Worm (Caenorhabditis elegans) whole organism, L1 larva: Measurements from ENCODE around the gene R04B3.3.

Experiments
- C04F5.9 ChIP-seq: sonication (generic microtip); optimal IDR thresholded peaks from 2 replicates; lab custom pipeline; 2016; ENCODE audit warnings: missing genetic modification characterization, missing compliant biosample characterization
- C16A3.4 ChIP-seq: fragments of 150-350 bp; optimal IDR thresholded peaks from 2 replicates; lab custom pipeline; 2014; ENCODE audit warnings: missing biosample characterization, missing genetic modification characterization
- F16B12.6 ChIP-seq: fragments of 150-350 bp; optimal IDR thresholded peaks from 2 replicates; lab custom pipeline; 2014; ENCODE audit warnings: missing biosample characterization, missing genetic modification characterization
- blmp-1 ChIP-seq: fragments of 150-350 bp; optimal IDR thresholded peaks from 2 replicates; lab custom pipeline; 2014; ENCODE audit warnings: missing biosample characterization, missing genetic modification characterization
- dsc-1 ChIP-seq: sonication (generic microtip); optimal IDR thresholded peaks from 2 replicates; lab custom pipeline; 2016; ENCODE audit warnings: mild to moderate bottlenecking, missing genetic modification characterization, missing compliant biosample characterization
- efl-1 ChIP-seq, 4 experiments: fragments of 150-350 bp; optimal IDR thresholded peaks in 3 of 4; peaks in 1 of 4; 1 replicate in 1 of 4; 2 replicates in 3 of 4; lab custom pipeline; 2014; ENCODE audit warnings: missing biosample characterization in 2 of 4, missing genetic modification characterization in 2 of 4, missing genetic modification reagents in 2 of 4
- egl-13 ChIP-seq: sonication (generic microtip); optimal IDR thresholded peaks from 2 replicates; lab custom pipeline; 2016; ENCODE audit warnings: missing genotype, missing genetic modification reagents, missing genetic modification characterization, missing compliant biosample characterization
- elt-2 ChIP-seq: sonication (generic microtip); optimal IDR thresholded peaks from 2 replicates; lab custom pipeline; 2016; ENCODE audit warnings: missing genetic modification characterization, mild to moderate bottlenecking, inconsistent platforms, missing compliant biosample characterization, missing genetic modification reagents
- elt-3 ChIP-seq, 6 experiments: fragments of 150-350 bp in 1 of 6; sonication (generic microtip); optimal IDR thresholded peaks; 2 replicates each; lab custom pipeline; 2017 to 2018; ENCODE audit warnings: missing biosample characterization in 6 of 6, missing genetic modification characterization in 6 of 6, inconsistent platforms in 1 of 6
- fos-1 ChIP-seq: fragments of 150-350 bp; optimal IDR thresholded peaks from 2 replicates; lab custom pipeline; 2014; ENCODE audit warnings: missing biosample characterization, missing genetic modification characterization
- lin-14 ChIP-seq: fragments of 200-800 bp; sonication (Bioruptor generic); optimal IDR thresholded peaks from 2 replicates; lab custom pipeline; 2018; ENCODE audit warnings: mild to moderate bottlenecking, missing genetic modification characterization, moderate library complexity, missing compliant biosample characterization
- lin-35 ChIP-seq, 2 experiments: fragments of 150-350 bp; optimal IDR thresholded peaks; 2 replicates each; lab custom pipeline; 2014; ENCODE audit warnings: missing biosample characterization in 2 of 2, missing genetic modification characterization in 2 of 2, missing genetic modification reagents in 2 of 2
- mep-1 ChIP-seq: fragments of 150-350 bp; optimal IDR thresholded peaks from 2 replicates; lab custom pipeline; 2014; ENCODE audit warnings: missing biosample characterization, missing genetic modification characterization
- nhr-20 ChIP-seq: sonication (generic microtip); optimal IDR thresholded peaks from 2 replicates; lab custom pipeline; 2016; ENCODE audit warnings: mild to moderate bottlenecking, missing genetic modification characterization, missing compliant biosample characterization
- nhr-84 ChIP-seq: sonication (generic microtip); optimal IDR thresholded peaks from 2 replicates; lab custom pipeline; 2017; ENCODE audit warnings: missing biosample characterization, missing genetic modification characterization
- nhr-85 ChIP-seq: sonication (generic microtip); peaks from one replicate; lab custom pipeline; 2016; ENCODE audit warnings: missing genetic modification characterization, inconsistent platforms, missing compliant biosample characterization
- nhr-90 ChIP-seq: sonication (generic microtip); optimal IDR thresholded peaks from 2 replicates; lab custom pipeline; 2016; ENCODE audit warnings: mild to moderate bottlenecking, missing genetic modification characterization, missing compliant biosample characterization; ENCODE audit not compliant: poor library complexity
- skn-1 ChIP-seq: fragments of 150-350 bp; optimal IDR thresholded peaks from 2 replicates; lab custom pipeline; 2014; ENCODE audit warnings: missing biosample characterization, missing genetic modification characterization
- snpc-4 ChIP-seq: fragments of 150-350 bp; optimal IDR thresholded peaks from 2 replicates; lab custom pipeline; 2014; ENCODE audit warnings: missing biosample characterization, missing genetic modification characterization
- sox-4 ChIP-seq: sonication (generic microtip); optimal IDR thresholded peaks from 2 replicates; lab custom pipeline; 2016; ENCODE audit warnings: missing genetic modification characterization, missing compliant biosample characterization
- swsn-7 ChIP-seq: sonication (generic microtip); optimal IDR thresholded peaks from 2 replicates; lab custom pipeline; 2016; ENCODE audit warnings: missing genetic modification characterization, missing compliant biosample characterization
- tbx-2 ChIP-seq: sonication (generic microtip); optimal IDR thresholded peaks from 2 replicates; lab custom pipeline; 2016; ENCODE audit warnings: missing genetic modification characterization, missing compliant biosample characterization
- unc-86 ChIP-seq: sonication (generic microtip); optimal IDR thresholded peaks from 2 replicates; lab custom pipeline; 2016; ENCODE audit warnings: missing genetic modification characterization, missing compliant biosample characterization
- unc-98 ChIP-seq: fragments of 200-800 bp; sonication (Bioruptor generic); IDR thresholded peaks from 2 replicates; pipeline ENCODE4 v1.3.6; 2022; ENCODE audit warnings: missing genetic modification characterization, missing compliant biosample characterization
- vab-15 ChIP-seq: sonication (generic microtip); optimal IDR thresholded peaks from 2 replicates; lab custom pipeline; 2017; ENCODE audit warnings: missing genotype, mild to moderate bottlenecking, missing genetic modification characterization, missing compliant biosample characterization
- xbp-1 ChIP-seq: sonication (generic microtip); optimal IDR thresholded peaks from 2 replicates; lab custom pipeline; 2016; ENCODE audit warnings: missing genetic modification characterization, missing compliant biosample characterization
- ztf-11 ChIP-seq, 2 experiments: sonication (generic microtip); optimal IDR thresholded peaks; 2 replicates each; lab custom pipeline; 2016 to 2017; ENCODE audit warnings: missing genetic modification characterization in 2 of 2, missing biosample characterization in 1 of 2, missing compliant biosample characterization in 1 of 2

The R04B3.3 gene

DNA sequence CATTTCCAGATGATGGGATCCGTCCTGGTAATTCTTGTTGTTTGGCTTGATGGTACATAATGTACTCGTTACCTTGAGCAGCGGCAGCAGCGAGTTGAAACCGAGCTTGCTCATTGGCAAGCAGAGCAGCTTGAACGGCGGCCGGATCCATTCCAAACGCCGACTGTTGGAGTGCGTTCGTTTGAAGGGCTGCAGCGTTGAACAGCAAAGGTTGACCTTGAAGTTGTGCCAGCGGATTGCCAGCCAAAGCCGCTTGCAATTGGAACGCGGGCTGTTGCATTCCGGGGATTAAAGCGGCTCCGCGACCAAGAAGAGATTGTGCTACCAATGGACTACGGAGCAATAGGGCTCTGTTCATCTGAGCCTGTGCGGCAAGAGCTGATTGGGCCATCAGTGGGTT, 29.6 kb downstream of the R04B3.3 start:
- TF ChIP-seq ztf-11 (tag; optimal IDR thresholded peaks at IDR 0.05; lab: Kevin White, UChicago) = no peak
- TF ChIP-seq efl-1 (optimal IDR thresholded peaks at IDR 0.05; lab: Kevin White, UChicago) = no peak
- peak in 1 of 2 experiments; percentile 12 for TF ChIP-seq efl-1 (GFP tag; optimal IDR thresholded peaks at IDR 0.05 in 1 of 2; lab: Kevin White, UChicago)
- TF ChIP-seq snpc-4 (tag; lab: Kevin White, UChicago) = no peak

DNA sequence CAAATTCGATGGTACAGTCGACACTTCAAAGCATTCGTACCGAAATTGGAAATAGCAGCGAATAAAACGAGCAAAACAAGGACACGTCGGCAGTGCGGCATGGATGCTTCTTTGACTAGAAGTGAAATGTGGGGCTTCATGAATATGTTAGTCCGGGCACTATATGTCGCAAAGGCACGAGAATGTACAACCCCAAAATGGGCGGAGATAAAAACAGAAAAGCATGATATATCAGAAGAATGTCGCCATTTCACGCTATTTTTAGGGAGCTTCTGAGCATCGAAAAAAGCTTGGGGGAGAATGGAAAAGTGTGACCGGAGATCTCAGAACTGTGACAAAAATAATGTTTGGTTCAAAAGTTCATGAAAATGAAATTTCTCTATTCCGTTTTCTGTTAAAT, 32.5 kb downstream of the R04B3.3 start, which contains the start of gene T07D1.3:
Gene T07D1.3, minus strand, starts transcription at position 101 of the 400 bp plus-strand sequence.
- TF ChIP-seq vab-15 (tag; lab: Kevin White, UChicago) (no peak), F16B12.6 (tag; lab: Kevin White, UChicago) (no peak), fos-1 (tag; lab: Kevin White, UChicago) (no peak)

- peak; percentile 53 for TF ChIP-seq unc-86 (tag; lab: Kevin White, UChicago)
- no peak for TF ChIP-seq swsn-7
- TF ChIP-seq nhr-85 (tag; lab: Kevin White, UChicago) = no peak
- no peak for TF ChIP-seq egl-13
- TF ChIP-seq elt-2 (tag; lab: Kevin White, UChicago) = no peak
- TF ChIP-seq mep-1 (tag; lab: Kevin White, UChicago) = no peak
- TF ChIP-seq elt-3 (tag; optimal IDR thresholded peaks at IDR 0.05; lab: Kevin White, UChicago) = no peak
These were observed 34.6 kb downstream of the R04B3.3 start for ce11 chrX:2441163-2441562.

DNA sequence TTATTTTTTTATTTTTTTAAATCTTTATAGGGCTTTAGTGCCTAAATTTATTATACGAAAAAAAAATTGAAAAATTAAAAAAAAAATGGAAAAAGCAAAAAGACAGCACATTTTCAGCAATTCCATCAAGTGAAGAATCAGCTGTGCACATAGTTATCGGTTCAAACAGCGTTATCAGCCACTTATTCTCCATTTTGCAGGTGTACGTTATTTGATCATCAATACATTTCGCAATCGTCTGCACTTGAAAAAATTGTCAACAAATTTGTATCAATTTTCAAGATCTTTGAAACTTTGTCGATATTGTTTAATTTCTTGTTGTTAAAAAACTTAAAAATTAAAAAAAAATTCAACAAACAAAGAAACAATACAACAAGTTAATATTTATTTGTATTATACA, 36.0 kb downstream of the R04B3.3 start:
- TF ChIP-seq unc-98 = no peak
- TF ChIP-seq sox-4 = no peak
- no peak for TF ChIP-seq nhr-90 (tag; lab: Kevin White, UChicago)
- TF ChIP-seq C04F5.9 = no peak
- no peak for TF ChIP-seq nhr-84 (tag; lab: Kevin White, UChicago)
- TF ChIP-seq efl-1 (optimal IDR thresholded peaks at IDR 0.05; lab: Kevin White, UChicago) = no peak
- TF ChIP-seq efl-1 (GFP tag; optimal IDR thresholded peaks at IDR 0.05 in 1 of 2; lab: Kevin White, UChicago) = peak in 1 of 2 experiments; percentile 73
- TF ChIP-seq lin-14 (GFP tag; lab: Kevin White, UChicago) = no peak
- TF ChIP-seq skn-1 (tag; lab: Kevin White, UChicago) = peak; percentile 63
- no peak for TF ChIP-seq unc-86 (tag; lab: Kevin White, UChicago)

DNA sequence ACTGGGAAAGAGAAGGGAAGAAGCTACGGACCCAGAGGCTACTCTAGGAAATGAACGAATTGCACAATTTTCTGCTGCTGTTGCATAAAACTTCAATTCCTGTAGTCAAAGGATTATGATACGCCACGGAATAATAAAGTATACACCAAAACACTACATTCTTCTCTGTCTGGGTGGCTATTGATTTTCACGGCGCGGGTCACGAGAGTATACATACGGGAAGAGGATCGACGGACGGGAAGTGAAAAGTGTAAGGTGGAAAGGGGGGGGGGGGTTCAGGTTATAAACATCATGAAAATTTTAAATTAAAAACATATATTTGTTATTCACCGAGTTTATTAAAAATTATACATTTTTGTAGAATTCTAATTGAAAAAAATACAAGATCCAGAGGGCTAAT, 36.5 kb downstream of the R04B3.3 start:
- TF ChIP-seq nhr-20 (peak; percentile 1), efl-1 (optimal IDR thresholded peaks at IDR 0.05; lab: Kevin White, UChicago) (no peak), efl-1 (GFP tag; optimal IDR thresholded peaks at IDR 0.05 in 1 of 2; lab: Kevin White, UChicago) (peak in 1 of 2 experiments; percentile 58), blmp-1 (tag; lab: Kevin White, UChicago) (peak; percentile 75), lin-14 (GFP tag; lab: Kevin White, UChicago) (peak; percentile 19), lin-35 (GFP tag; optimal IDR thresholded peaks at IDR 0.05; lab: Kevin White, UChicago) (no peak), skn-1 (tag; lab: Kevin White, UChicago) (peak; percentile 40)

DNA sequence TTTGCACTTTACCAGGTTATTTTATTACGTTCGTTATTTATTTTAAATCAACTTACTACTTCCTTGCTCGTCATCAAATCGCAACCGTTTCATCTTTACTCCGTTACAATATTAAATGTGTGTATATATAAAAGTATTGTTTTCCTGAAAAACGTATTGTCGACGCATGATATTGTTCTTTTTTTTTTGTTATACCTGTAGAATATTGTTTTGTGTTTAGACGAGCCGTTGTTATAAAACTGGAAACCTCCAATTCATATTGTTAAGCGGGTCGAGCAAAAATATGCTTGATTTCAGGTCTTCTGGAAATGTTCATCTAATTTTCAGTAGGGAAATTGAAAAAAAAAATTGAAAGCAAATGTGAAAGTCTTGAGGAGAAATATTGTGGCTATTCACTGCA, 36.9 kb downstream of the R04B3.3 start, which contains the start of gene gid-2:
Gene gid-2, minus strand, starts transcription at position 101 of the 400 bp plus-strand sequence.
- TF ChIP-seq dsc-1 (tag; lab: Kevin White, UChicago) (peak; percentile 59), nhr-90 (tag; lab: Kevin White, UChicago) (no peak)

DNA sequence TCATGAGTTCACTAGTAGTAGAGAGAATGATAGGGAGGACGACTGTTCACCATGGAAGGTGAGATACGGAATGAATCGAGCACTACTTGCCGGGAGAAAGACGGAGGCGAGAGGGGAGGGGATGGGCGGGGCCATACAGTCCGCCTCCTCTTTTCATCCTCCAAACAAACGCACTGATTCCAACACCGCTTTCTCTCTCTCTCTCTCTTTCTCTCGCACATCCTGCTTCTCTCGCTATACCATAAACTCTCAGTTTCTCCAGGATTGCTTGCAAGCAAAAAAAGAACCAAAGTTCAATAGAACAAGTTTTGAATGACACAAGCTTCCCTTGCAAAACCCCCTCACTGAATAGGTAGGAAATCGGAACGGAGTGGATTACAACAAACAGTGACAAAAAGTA, 40.4 kb downstream of the R04B3.3 start:
- TF ChIP-seq blmp-1 (tag; lab: Kevin White, UChicago) (peak; percentile 75), tbx-2 (tag; lab: Kevin White, UChicago) (no peak), xbp-1 (no peak)

DNA sequence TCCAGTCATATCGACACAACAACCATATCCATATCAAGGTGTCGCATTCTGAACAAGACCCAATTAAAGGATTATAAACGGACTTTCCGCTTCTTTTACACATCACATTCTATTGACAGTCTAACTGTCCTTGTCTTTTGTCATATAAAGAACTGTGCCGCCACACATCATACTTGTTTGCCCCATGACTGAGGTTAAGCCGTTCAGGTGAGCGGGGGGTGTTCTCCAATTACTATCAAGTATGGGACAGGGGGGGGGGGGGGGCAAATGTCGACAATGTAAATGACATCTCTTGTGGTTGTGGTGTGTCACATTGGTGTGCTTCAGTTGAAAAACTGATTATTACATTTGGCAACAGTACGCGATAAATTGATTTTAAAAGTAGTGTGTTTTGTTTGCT, 42.0 kb downstream of the R04B3.3 start:
- TF ChIP-seq C16A3.4 = no peak
- TF ChIP-seq, all 84 proteins: peak for 0
